Fruit fly (Drosophila melanogaster) whole organism: ENCODE data around the gene WDR79.

Experiments
- CG8478 ChIP-seq: fragments of >200 bp; optimal IDR thresholded peaks from 2 replicates; lab custom pipeline; 2018; ENCODE audit warnings: inconsistent platforms
- Dll ChIP-seq: fragments of >200 bp; optimal IDR thresholded peaks from 2 replicates; lab custom pipeline; 2017
- EcR ChIP-seq, 2 experiments: fragments of >200 bp; optimal IDR thresholded peaks; 2 replicates each; lab custom pipeline; 2017; ENCODE audit warnings: missing biosample characterization in 2 of 2, missing genetic modification characterization in 2 of 2, missing genetic modification reagents in 2 of 2
- pan ChIP-seq: fragments of >200 bp; optimal IDR thresholded peaks from 2 replicates; lab custom pipeline; 2017
- psq ChIP-seq: fragments of >200 bp; optimal IDR thresholded peaks from 2 replicates; lab custom pipeline; 2017
- usp ChIP-seq: fragments of >200 bp; optimal IDR thresholded peaks from 2 replicates; lab custom pipeline; 2017; ENCODE audit warnings: missing biosample characterization, missing genetic modification characterization, mixed read lengths

- TF ChIP-seq Dll, result no peak
- TF ChIP-seq psq (lab: Kevin White, UChicago), result no peak
- no peak for TF ChIP-seq EcR (GFP tag; optimal IDR thresholded peaks at IDR 0.05; lab: Kevin White, UChicago)
- TF ChIP-seq pan, result no peak
- TF ChIP-seq CG8478 (lab: Kevin White, UChicago), result no peak
- TF ChIP-seq usp, result no peak
Observed at dm6 chr2L:6092300-6092699, 35.3 kb downstream of the WDR79 start.
